Worm (Caenorhabditis elegans): ENCODE results near the gene Y60A3A.8.

ce11 chrV:19994665-19995064 lies 44.9 kb downstream of the Y60A3A.8 start:
- TF ChIP-seq efl-1 (optimal IDR thresholded peaks at IDR 0.05) (no peak), efl-1 (GFP tag; optimal IDR thresholded peaks at IDR 0.05 in 1 of 2) (no peak), egl-13 (tag; optimal IDR thresholded peaks at IDR 0.05) (no peak)

Data from whole organism, L1 larva.